Fruit fly (Drosophila melanogaster) whole organism, embryonic: ENCODE results near the gene Rab18.
A peak's percentile ranks its signal among the peaks of the same experiment; 100 is the strongest.

Experiments used
- Asciz ChIP-seq: fragments of 200-800 bp; sonication (Bioruptor generic); optimal IDR thresholded peaks from 2 replicates; lab custom pipeline; 2017; ENCODE audit warnings: missing biosample characterization, mild to moderate bottlenecking, missing genetic modification characterization, missing genetic modification reagents
- CG1024 ChIP-seq: fragments of 200-800 bp; sonication (Bioruptor generic); IDR thresholded peaks from 2 replicates; pipeline ENCODE4 v1.3.6; 2022; ENCODE audit warnings: missing biosample characterization, missing genetic modification characterization
- CG11398 ChIP-seq: fragments of 200-800 bp; sonication (Bioruptor generic); optimal IDR thresholded peaks from 2 replicates; lab custom pipeline; 2016; ENCODE audit warnings: missing biosample characterization, missing genetic modification characterization
- CG11456 ChIP-seq: fragments of 200-800 bp; sonication (Bioruptor generic); IDR thresholded peaks from 3 replicates; pipeline ENCODE4 v1.3.6; 2022; ENCODE audit warnings: missing biosample characterization, missing genetic modification characterization
- CG12071 ChIP-seq: fragments of 200-800 bp; sonication (Bioruptor generic); optimal IDR thresholded peaks from 3 replicates; lab custom pipeline; 2018; ENCODE audit warnings: missing biosample characterization, mild to moderate bottlenecking, missing genetic modification characterization
- CG16815 ChIP-seq: fragments of 200-800 bp; sonication (Bioruptor generic); optimal IDR thresholded peaks from 3 replicates; lab custom pipeline; 2017; ENCODE audit warnings: missing biosample characterization, mild to moderate bottlenecking, missing genetic modification characterization
- CG17361 ChIP-seq: fragments of 200-800 bp; sonication (Bioruptor generic); IDR thresholded peaks from 3 replicates; pipeline ENCODE4 v1.3.6; 2022; ENCODE audit warnings: missing biosample characterization, missing genetic modification characterization
- CG17829 ChIP-seq: fragments of 200-800 bp; optimal IDR thresholded peaks from 2 replicates; lab custom pipeline; 2019; ENCODE audit warnings: missing biosample characterization, mild to moderate bottlenecking, missing genetic modification characterization, moderate library complexity
- CG2712 ChIP-seq: fragments of 200-800 bp; optimal IDR thresholded peaks from 3 replicates; lab custom pipeline; 2019; ENCODE audit warnings: missing biosample characterization, mild to moderate bottlenecking, missing genetic modification characterization, moderate library complexity
- CG34422 ChIP-seq: fragments of 200-800 bp; sonication (Bioruptor generic); IDR thresholded peaks from 3 replicates; pipeline ENCODE4 v1.3.6; 2022; ENCODE audit warnings: missing biosample characterization, missing genetic modification characterization
- CG43689 ChIP-seq: fragments of 200-800 bp; sonication (Bioruptor generic); IDR thresholded peaks from 2 replicates; pipeline ENCODE4 v1.3.6; 2022; ENCODE audit warnings: missing biosample characterization, missing genetic modification characterization
- CG4707 ChIP-seq: fragments of 200-800 bp; sonication (Bioruptor generic); optimal IDR thresholded peaks from 2 replicates; lab custom pipeline; 2018; ENCODE audit warnings: missing biosample characterization, mild to moderate bottlenecking, missing genetic modification characterization, moderate library complexity
- CG4820 ChIP-seq: fragments of 200-800 bp; sonication (Bioruptor generic); optimal IDR thresholded peaks from 3 replicates; lab custom pipeline; 2016; ENCODE audit warnings: missing biosample characterization, missing genetic modification characterization
- CG5180 ChIP-seq: fragments of 200-800 bp; sonication (Bioruptor generic); optimal IDR thresholded peaks from 3 replicates; lab custom pipeline; 2017; ENCODE audit warnings: missing biosample characterization, missing genetic modification characterization, mild to moderate bottlenecking, moderate library complexity, missing genetic modification reagents
- CG6175 ChIP-seq: fragments of 200-800 bp; sonication (Bioruptor generic); IDR thresholded peaks from 3 replicates; pipeline ENCODE4 v1.3.6; 2022; ENCODE audit warnings: missing biosample characterization, missing genetic modification characterization
- CG7786 ChIP-seq: fragments of 200-800 bp; sonication (Bioruptor generic); optimal IDR thresholded peaks from 2 replicates; lab custom pipeline; 2016; ENCODE audit warnings: missing biosample characterization, missing genetic modification characterization
- Ets97D ChIP-seq: fragments of 200-800 bp; sonication (Bioruptor generic); optimal IDR thresholded peaks from 3 replicates; lab custom pipeline; 2016; ENCODE audit warnings: missing biosample characterization, missing genetic modification characterization
- Hmx ChIP-seq: fragments of 200-800 bp; sonication (Bioruptor generic); optimal IDR thresholded peaks from 2 replicates; lab custom pipeline; 2016; ENCODE audit warnings: missing biosample characterization, missing genetic modification characterization
- Lim3 ChIP-seq: fragments of 200-800 bp; sonication (Bioruptor generic); IDR thresholded peaks from 2 replicates; pipeline ENCODE4 v1.3.6; 2022; ENCODE audit warnings: missing biosample characterization, missing genetic modification characterization
- Nf-YB ChIP-seq: fragments of 200-800 bp; sonication (Bioruptor generic); optimal IDR thresholded peaks from 3 replicates; lab custom pipeline; 2019; ENCODE audit warnings: missing biosample characterization, mild to moderate bottlenecking, missing genetic modification characterization, moderate library complexity
- Opbp ChIP-seq: fragments of 200-800 bp; sonication (Bioruptor generic); IDR thresholded peaks from 3 replicates; pipeline ENCODE4 v1.3.6; 2022; ENCODE audit warnings: missing biosample characterization, missing genetic modification characterization; ENCODE audit not compliant: partially characterized antibody
- Rfx ChIP-seq: fragments of 200-800 bp; sonication (Bioruptor generic); IDR thresholded peaks from 2 replicates; pipeline ENCODE4 v1.3.6; 2022; ENCODE audit warnings: missing biosample characterization, missing genetic modification characterization
- Sox100B ChIP-seq: fragments of 200-800 bp; sonication (Bioruptor generic); optimal IDR thresholded peaks from 3 replicates; lab custom pipeline; 2018; ENCODE audit warnings: missing biosample characterization, mild to moderate bottlenecking, missing genetic modification characterization
- Stat92E ChIP-seq, 3 experiments: fragments of >200 bp in 2 of 3; fragments of 200-800 bp in 1 of 3; sonication (Bioruptor generic) in 1 of 3; optimal IDR thresholded peaks; 2 replicates each; lab custom pipeline; 2017 to 2019; ENCODE audit warnings: missing biosample characterization in 3 of 3, missing genetic modification characterization in 3 of 3, mild to moderate bottlenecking in 1 of 3, moderate library complexity in 1 of 3
- Tbp ChIP-seq: fragments of >200 bp; optimal IDR thresholded peaks from 2 replicates; lab custom pipeline; 2018; ENCODE audit warnings: missing biosample characterization, missing genetic modification characterization
- YL-1 ChIP-seq: fragments of 200-800 bp; sonication (Bioruptor generic); optimal IDR thresholded peaks from 3 replicates; lab custom pipeline; 2017; ENCODE audit warnings: missing biosample characterization, mild to moderate bottlenecking, missing genetic modification characterization
- crol ChIP-seq: fragments of 200-800 bp; sonication (Bioruptor generic); IDR thresholded peaks from 2 replicates; pipeline ENCODE4 v1.3.6; 2022; ENCODE audit warnings: missing biosample characterization, missing genetic modification characterization
- exex ChIP-seq: fragments of 200-800 bp; sonication (Bioruptor generic); optimal IDR thresholded peaks from 4 replicates; lab custom pipeline; 2018; ENCODE audit warnings: missing biosample characterization, mild to moderate bottlenecking, missing genetic modification characterization, moderate library complexity
- fd96Cb ChIP-seq: fragments of 200-800 bp; sonication (Bioruptor generic); optimal IDR thresholded peaks from 2 replicates; lab custom pipeline; 2018; ENCODE audit warnings: missing biosample characterization, mild to moderate bottlenecking, missing genetic modification characterization, moderate library complexity
- gcm ChIP-seq: fragments of 200-800 bp; sonication (Bioruptor generic); optimal IDR thresholded peaks from 2 replicates; lab custom pipeline; 2019; ENCODE audit warnings: missing biosample characterization, mild to moderate bottlenecking, missing genetic modification characterization, moderate library complexity
- hb ChIP-seq: fragments of 200-800 bp; sonication (Bioruptor generic); IDR thresholded peaks from 3 replicates; pipeline ENCODE4 v1.3.6; 2022; ENCODE audit warnings: missing biosample characterization, missing genetic modification characterization; ENCODE audit not compliant: partially characterized antibody
- insv ChIP-seq, 2 experiments: fragments of 200-800 bp; sonication (Bioruptor generic); optimal IDR thresholded peaks; 3 replicates each; lab custom pipeline; 2016 to 2018; ENCODE audit warnings: missing biosample characterization in 2 of 2, missing genetic modification characterization in 2 of 2
- knrl ChIP-seq: fragments of 200-800 bp; sonication (Bioruptor generic); IDR thresholded peaks from 3 replicates; pipeline ENCODE4 v1.3.6; 2022; ENCODE audit warnings: missing biosample characterization, missing genetic modification characterization; ENCODE audit not compliant: partially characterized antibody
- maf-S ChIP-seq: fragments of 200-800 bp; sonication (Bioruptor generic); optimal IDR thresholded peaks from 2 replicates; lab custom pipeline; 2016; ENCODE audit warnings: missing biosample characterization, missing genetic modification characterization
- mirr ChIP-seq: fragments of 200-800 bp; sonication (Bioruptor generic); optimal IDR thresholded peaks from 3 replicates; lab custom pipeline; 2018; ENCODE audit warnings: missing biosample characterization, mild to moderate bottlenecking, missing genetic modification characterization
- nerfin-2 ChIP-seq: fragments of 200-800 bp; sonication (Bioruptor generic); IDR thresholded peaks from 2 replicates; pipeline ENCODE4 v1.3.6; 2022; ENCODE audit warnings: missing biosample characterization, missing genetic modification characterization; ENCODE audit not compliant: partially characterized antibody
- pb ChIP-seq: fragments of 200-800 bp; sonication (Bioruptor generic); optimal IDR thresholded peaks from 3 replicates; lab custom pipeline; 2016; ENCODE audit warnings: missing biosample characterization, missing genetic modification characterization
- repo ChIP-seq: fragments of 200-800 bp; sonication (Bioruptor generic); optimal IDR thresholded peaks from 2 replicates; lab custom pipeline; 2016; ENCODE audit warnings: missing biosample characterization, missing genetic modification characterization
- row ChIP-seq: fragments of 200-800 bp; sonication (Bioruptor generic); IDR thresholded peaks from 3 replicates; pipeline ENCODE4 v1.3.6; 2022; ENCODE audit warnings: missing biosample characterization, missing genetic modification characterization
- sc ChIP-seq, 3 experiments: fragments of >200 bp in 2 of 3; fragments of 200-800 bp in 1 of 3; sonication (Bioruptor generic) in 1 of 3; optimal IDR thresholded peaks; 2 replicates in 2 of 3; 3 replicates in 1 of 3; lab custom pipeline; 2017; ENCODE audit warnings: mild to moderate bottlenecking in 1 of 3, missing biosample characterization in 1 of 3, missing genetic modification characterization in 1 of 3, missing genetic modification reagents in 1 of 3
- sens ChIP-seq: fragments of 200-800 bp; sonication (Bioruptor generic); peaks from one replicate; lab custom pipeline; 2016; ENCODE audit warnings: missing biosample characterization, missing genetic modification characterization
- ssp ChIP-seq: fragments of 200-800 bp; sonication (Bioruptor generic); IDR thresholded peaks from 2 replicates; pipeline ENCODE4 v1.3.6; 2022; ENCODE audit warnings: missing biosample characterization, missing genetic modification characterization
- tap ChIP-seq: fragments of 200-800 bp; optimal IDR thresholded peaks from 3 replicates; lab custom pipeline; 2019; ENCODE audit warnings: missing biosample characterization, mild to moderate bottlenecking, missing genetic modification characterization, moderate library complexity
- trem ChIP-seq: fragments of 200-800 bp; optimal IDR thresholded peaks from 3 replicates; lab custom pipeline; 2019; ENCODE audit warnings: missing biosample characterization, mild to moderate bottlenecking, missing genetic modification characterization, moderate library complexity
- twi ChIP-seq: fragments of 200-800 bp; optimal IDR thresholded peaks from 2 replicates; lab custom pipeline; 2019; ENCODE audit warnings: missing biosample characterization, mild to moderate bottlenecking, missing genetic modification characterization, moderate library complexity
- unc-4 ChIP-seq: fragments of 200-800 bp; sonication (Bioruptor generic); IDR thresholded peaks from 2 replicates; pipeline ENCODE4 v1.3.6; 2022; ENCODE audit warnings: missing biosample characterization, missing genetic modification characterization; ENCODE audit not compliant: partially characterized antibody
- vfl ChIP-seq: fragments of 200-800 bp; sonication (Bioruptor generic); optimal IDR thresholded peaks from 2 replicates; lab custom pipeline; 2016; ENCODE audit warnings: missing biosample characterization, missing genetic modification characterization
- zen ChIP-seq: fragments of 200-800 bp; sonication (Bioruptor generic); optimal IDR thresholded peaks from 3 replicates; lab custom pipeline; 2018; ENCODE audit warnings: missing biosample characterization, mild to moderate bottlenecking, missing genetic modification characterization, moderate library complexity
- zen2 ChIP-seq: fragments of 200-800 bp; sonication (Bioruptor generic); IDR thresholded peaks from 3 replicates; pipeline ENCODE4 v1.3.6; 2022; ENCODE audit warnings: missing biosample characterization, missing genetic modification characterization; ENCODE audit not compliant: partially characterized antibody
- zfh2 ChIP-seq: fragments of 200-800 bp; sonication (Bioruptor generic); optimal IDR thresholded peaks from 2 replicates; lab custom pipeline; 2016; ENCODE audit warnings: missing biosample characterization, missing genetic modification characterization

The Rab18 gene

dm6 chrX:5671537-5672029, at the start of gene Rab18 (continued):
- TF ChIP-seq Hmx (no peak), CG4820 (no peak), Stat92E (GFP tag; optimal IDR thresholded peaks at IDR 0.05; lab: Kevin White, UChicago) (no peak), zen (tag; lab: Kevin White, UChicago) (peak; percentile 18), unc-4 (GFP tag; lab: Robert Waterston, UW) (no peak), fd96Cb (tag; lab: Kevin White, UChicago) (no peak), CG7786 (GFP tag; lab: Kevin White, UChicago) (peak; percentile 31), CG17361 (GFP tag; lab: Robert Waterston, UW) (peak; percentile 9; the same call in 1 of the 3 replicates), CG2712 (peak; percentile 22), zen2 (GFP tag; lab: Robert Waterston, UW) (no peak), CG4707 (GFP tag; lab: Kevin White, UChicago) (no peak), CG16815 (GFP tag; lab: Kevin White, UChicago) (no peak), maf-S (GFP tag; lab: Kevin White, UChicago) (no peak), tap (tag; lab: Kevin White, UChicago) (no peak), pb (GFP tag; lab: Kevin White, UChicago) (no peak), CG5180 (peak; percentile 25), hb (GFP tag; lab: Robert Waterston, UW) (no peak), sc (optimal IDR thresholded peaks at IDR 0.05; lab: Kevin White, UChicago) (no peak), sc (GFP tag; optimal IDR thresholded peaks at IDR 0.05; lab: Kevin White, UChicago) (no peak), Nf-YB (GFP tag; lab: Kevin White, UChicago) (no peak), CG17829 (no peak), YL-1 (GFP tag; lab: Kevin White, UChicago) (peak; percentile 43), exex (no peak), trem (tag; lab: Kevin White, UChicago) (peak; percentile 8), Sox100B (GFP tag; lab: Kevin White, UChicago) (no peak), CG6175 (GFP tag; lab: Robert Waterston, UW) (no peak), Rfx (GFP tag; lab: Robert Waterston, UW) (peak; percentile 73), Lim3 (GFP tag; lab: Robert Waterston, UW) (no peak), sens (GFP tag; lab: Kevin White, UChicago) (peak; percentile 82), zfh2 (GFP tag; lab: Kevin White, UChicago) (peak; percentile 44), CG11456 (peak; percentile 75; the same call in 2 of the 3 replicates), knrl (GFP tag; lab: Robert Waterston, UW) (peak; percentile 38; the same call in 1 of the 3 replicates), Asciz (GFP tag; lab: Kevin White, UChicago) (no peak), CG34422 (GFP tag; lab: Robert Waterston, UW) (peak; percentile 53; the same call in 1 of the 3 replicates), CG1024 (GFP tag; lab: Robert Waterston, UW) (0 out of 2 replicates have a peak, but pooled peaks have one; percentile 23), CG11398 (GFP tag; lab: Kevin White, UChicago) (no peak), CG43689 (GFP tag; lab: Robert Waterston, UW) (no peak), row (GFP tag; lab: Robert Waterston, UW) (peak; percentile 86), repo (GFP tag; lab: Kevin White, UChicago) (no peak), mirr (GFP tag; lab: Kevin White, UChicago) (no peak), gcm (GFP tag; lab: Kevin White, UChicago) (no peak), twi (tag; lab: Kevin White, UChicago) (no peak), nerfin-2 (GFP tag; lab: Robert Waterston, UW) (no peak), Tbp (GFP tag; lab: Kevin White, UChicago) (no peak), ssp (GFP tag; lab: Robert Waterston, UW) (peak; percentile 60), Ets97D (GFP tag; lab: Kevin White, UChicago) (peak; percentile 23), Opbp (GFP tag; lab: Robert Waterston, UW) (peak; percentile 59; the same call in 1 of the 3 replicates), vfl (no peak), insv (GFP tag; optimal IDR thresholded peaks at IDR 0.05; lab: Kevin White, UChicago) (no peak), crol (GFP tag; lab: Robert Waterston, UW) (no peak), CG12071 (GFP tag; lab: Kevin White, UChicago) (no peak)
